Fruit fly (Drosophila melanogaster) whole organism, wandering third instar larva: ENCODE data around the gene PIG-L.

Experiments used
- Abd-B ChIP-seq: fragments of >200 bp; optimal IDR thresholded peaks from 2 replicates; lab custom pipeline; 2017; ENCODE audit warnings: missing biosample characterization, missing genetic modification characterization
- CG32264 ChIP-seq: fragments of 200-800 bp; sonication (Bioruptor generic); optimal IDR thresholded peaks from 2 replicates; lab custom pipeline; 2016; ENCODE audit warnings: missing biosample characterization, missing genetic modification characterization
- CG9705 ChIP-seq: fragments of 200-800 bp; sonication (Bioruptor generic); optimal IDR thresholded peaks from 2 replicates; lab custom pipeline; 2018; ENCODE audit warnings: missing biosample characterization, mild to moderate bottlenecking, missing genetic modification characterization
- CrebA ChIP-seq: fragments of 200-800 bp; sonication (Bioruptor generic); optimal IDR thresholded peaks from 2 replicates; lab custom pipeline; 2016; ENCODE audit warnings: missing biosample characterization, mild to moderate bottlenecking, missing genetic modification characterization, borderline replicate concordance
- Dfd ChIP-seq: fragments of >200 bp; optimal IDR thresholded peaks from 2 replicates; lab custom pipeline; 2017; ENCODE audit warnings: missing biosample characterization, missing genetic modification characterization
- Dif ChIP-seq: fragments of 200-275, 200-300 bp; sonication (Bioruptor generic); optimal IDR thresholded peaks from 2 replicates; lab custom pipeline; 2018; ENCODE audit warnings: missing biosample characterization, missing genetic modification characterization; ENCODE audit not compliant: partially characterized antibody
- GATAd ChIP-seq: sonication (Bioruptor generic); optimal IDR thresholded peaks from 2 replicates; lab custom pipeline; 2016; ENCODE audit warnings: missing biosample characterization, missing genetic modification characterization
- HLH106 ChIP-seq: fragments of 200-800 bp; optimal IDR thresholded peaks from 3 replicates; lab custom pipeline; 2019; ENCODE audit warnings: missing biosample characterization, mild to moderate bottlenecking, missing genetic modification characterization, moderate library complexity
- Hnf4 ChIP-seq: fragments of 200-800 bp; sonication (Bioruptor generic); optimal IDR thresholded peaks from 2 replicates; lab custom pipeline; 2016; ENCODE audit warnings: missing biosample characterization, mild to moderate bottlenecking, missing genetic modification characterization
- Hr78 ChIP-seq: fragments of >200 bp; optimal IDR thresholded peaks from 2 replicates; lab custom pipeline; 2017; ENCODE audit warnings: missing biosample characterization, missing genetic modification characterization
- Hr83 ChIP-seq: fragments of 200-300 bp; sonication (Bioruptor generic); optimal IDR thresholded peaks from 2 replicates; lab custom pipeline; 2016; ENCODE audit warnings: missing biosample characterization, mild to moderate bottlenecking, missing genetic modification characterization, moderate library complexity; ENCODE audit not compliant: poor library complexity, severe bottlenecking
- Jra ChIP-seq: sonication (Bioruptor generic); optimal IDR thresholded peaks from 2 replicates; lab custom pipeline; 2016; ENCODE audit warnings: missing biosample characterization, missing genetic modification characterization
- Mio ChIP-seq: sonication (Bioruptor generic); optimal IDR thresholded peaks from 2 replicates; lab custom pipeline; 2016; ENCODE audit warnings: missing biosample characterization, missing genetic modification characterization
- Myc ChIP-seq: fragments of >200 bp; optimal IDR thresholded peaks from 2 replicates; lab custom pipeline; 2017
- N ChIP-seq: fragments of >200 bp; optimal IDR thresholded peaks from 2 replicates; lab custom pipeline; 2018; ENCODE audit warnings: missing biosample characterization, missing external identifiers, missing genetic modification characterization
- OdsH ChIP-seq: fragments of 200-800 bp; sonication (Bioruptor generic); optimal IDR thresholded peaks from 2 replicates; lab custom pipeline; 2016; ENCODE audit warnings: missing biosample characterization, mild to moderate bottlenecking, missing genetic modification characterization
- Rel ChIP-seq, 2 experiments: fragments of 200-800 bp; sonication (Bioruptor generic) in 1 of 2; optimal IDR thresholded peaks; 2 replicates in 1 of 2; 3 replicates in 1 of 2; lab custom pipeline; 2016 to 2019; ENCODE audit warnings: mild to moderate bottlenecking in 2 of 2, missing biosample characterization in 2 of 2, missing genetic modification characterization in 2 of 2, moderate library complexity in 1 of 2
- Sp1 ChIP-seq: fragments of 200-800 bp; sonication (Bioruptor generic); optimal IDR thresholded peaks from 3 replicates; lab custom pipeline; 2019; ENCODE audit warnings: missing biosample characterization, mild to moderate bottlenecking, missing genetic modification characterization, moderate library complexity
- Vsx2 ChIP-seq: fragments of 200-300, 225-300 bp; sonication (Bioruptor generic); optimal IDR thresholded peaks from 2 replicates; lab custom pipeline; 2018; ENCODE audit warnings: missing biosample characterization, missing genetic modification characterization; ENCODE audit not compliant: partially characterized antibody
- br ChIP-seq: fragments of 200-800 bp; sonication (Bioruptor generic); optimal IDR thresholded peaks from 2 replicates; lab custom pipeline; 2016; ENCODE audit warnings: missing biosample characterization, missing genetic modification characterization
- brk ChIP-seq: fragments of 200-800 bp; sonication (Bioruptor generic); optimal IDR thresholded peaks from 2 replicates; lab custom pipeline; 2016; ENCODE audit warnings: missing biosample characterization, mild to moderate bottlenecking, missing genetic modification characterization
- dl ChIP-seq, 2 experiments: fragments of 175-275, 200-275 bp in 1 of 2; fragments of 200-275 bp in 1 of 2; sonication (Bioruptor generic); optimal IDR thresholded peaks; lab custom pipeline; 2018; ENCODE audit warnings: mild to moderate bottlenecking in 2 of 2, missing biosample characterization in 2 of 2, missing genetic modification characterization in 2 of 2, moderate library complexity in 2 of 2; ENCODE audit not compliant: partially characterized antibody in 2 of 2, insufficient read depth in 1 of 2
- dmrt93B ChIP-seq: fragments of 200-800 bp; sonication (Bioruptor generic); optimal IDR thresholded peaks from 2 replicates; lab custom pipeline; 2018; ENCODE audit warnings: missing biosample characterization, mild to moderate bottlenecking, missing genetic modification characterization
- dsf ChIP-seq: sonication (Bioruptor generic); optimal IDR thresholded peaks from 2 replicates; lab custom pipeline; 2016; ENCODE audit warnings: missing biosample characterization, missing genetic modification characterization, borderline replicate concordance
- ey ChIP-seq: fragments of 200-800 bp; sonication (Bioruptor generic); optimal IDR thresholded peaks from 2 replicates; lab custom pipeline; 2016; ENCODE audit warnings: missing biosample characterization, missing genetic modification characterization
- foxo ChIP-seq, 2 experiments: fragments of 200-800 bp; sonication (Bioruptor generic); optimal IDR thresholded peaks; 2 replicates in 1 of 2; 3 replicates in 1 of 2; lab custom pipeline; 2016 to 2017; ENCODE audit warnings: missing biosample characterization in 2 of 2, missing genetic modification characterization in 2 of 2
- fru ChIP-seq: fragments of 200-800 bp; sonication (Bioruptor generic); optimal IDR thresholded peaks from 3 replicates; lab custom pipeline; 2016; ENCODE audit warnings: missing biosample characterization, mild to moderate bottlenecking, missing genetic modification characterization
- h ChIP-seq: fragments of 200-800 bp; sonication (Bioruptor generic); optimal IDR thresholded peaks from 3 replicates; lab custom pipeline; 2016; ENCODE audit warnings: missing biosample characterization, mild to moderate bottlenecking, missing genetic modification characterization
- jim ChIP-seq: fragments of 175-275, 200-325 bp; sonication (Bioruptor generic); optimal IDR thresholded peaks from 2 replicates; lab custom pipeline; 2016; ENCODE audit warnings: missing biosample characterization, mild to moderate bottlenecking, missing genetic modification characterization
- lola ChIP-seq: fragments of >200 bp; optimal IDR thresholded peaks from 2 replicates; lab custom pipeline; 2017; ENCODE audit warnings: missing biosample characterization, missing genetic modification characterization
- pan ChIP-seq: fragments of >200 bp; optimal IDR thresholded peaks from 2 replicates; lab custom pipeline; 2017
- psq ChIP-seq: fragments of 200-800 bp; sonication (Bioruptor generic); optimal IDR thresholded peaks from 3 replicates; lab custom pipeline; 2017; ENCODE audit warnings: missing biosample characterization, mild to moderate bottlenecking, missing genetic modification characterization, moderate library complexity
- rgr ChIP-seq: fragments of 200-800 bp; sonication (Bioruptor generic); optimal IDR thresholded peaks from 3 replicates; lab custom pipeline; 2016; ENCODE audit warnings: missing biosample characterization, mild to moderate bottlenecking, missing genetic modification characterization
- sage ChIP-seq: fragments of 200-800 bp; sonication (Bioruptor generic); optimal IDR thresholded peaks from 2 replicates; lab custom pipeline; 2016; ENCODE audit warnings: missing biosample characterization, mild to moderate bottlenecking, missing genetic modification characterization
- sv ChIP-seq: fragments of 200-800 bp; sonication (Bioruptor generic); optimal IDR thresholded peaks from 3 replicates; lab custom pipeline; 2016; ENCODE audit warnings: missing biosample characterization, missing genetic modification characterization
- tai ChIP-seq: sonication (Bioruptor generic); optimal IDR thresholded peaks from 2 replicates; lab custom pipeline; 2016; ENCODE audit warnings: missing biosample characterization, missing genetic modification characterization
- usp ChIP-seq: fragments of >200 bp; optimal IDR thresholded peaks from 2 replicates; lab custom pipeline; 2017; ENCODE audit warnings: missing biosample characterization, missing genetic modification characterization
- woc ChIP-seq: sonication (Bioruptor generic); optimal IDR thresholded peaks from 2 replicates; lab custom pipeline; 2016; ENCODE audit warnings: missing biosample characterization, mild to moderate bottlenecking, missing genetic modification characterization

Gene PIG-L

dm6 chr3R:20042457-20042856 lies 21.3 kb upstream of the PIG-L start, which contains the start of the genes CG33934 and Indy-2:
CG33934 (plus strand) TSS chr3R:20042757.
Indy-2 (plus strand) TSS chr3R:20042757.
- no peak for TF ChIP-seq Hnf4 (GFP tag; lab: Kevin White, UChicago)
- no peak for TF ChIP-seq br (GFP tag; lab: Kevin White, UChicago)
- no peak for TF ChIP-seq CG32264
- TF ChIP-seq sage (GFP tag; lab: Kevin White, UChicago) = no peak
- TF ChIP-seq h (GFP tag; lab: Kevin White, UChicago) = no peak
- no peak for TF ChIP-seq tai (GFP tag; lab: Kevin White, UChicago)
- TF ChIP-seq dl (GFP tag; optimal IDR thresholded peaks at IDR 0.05; lab: Kevin White, UChicago; ENCODE audit: insufficient read depth in 1 of 2, partially characterized antibody in 2 of 2) = no peak
- TF ChIP-seq CrebA = no peak

dm6 chr3R:20035887-20036286 lies 14.7 kb upstream of the PIG-L start, which contains the start of gene Regnase-1:
Regnase-1 (minus strand) TSS chr3R:20036056.
- peak; percentile 87 for TF ChIP-seq h (GFP tag; lab: Kevin White, UChicago)
- TF ChIP-seq jim = no peak
- peak; percentile 84 for TF ChIP-seq OdsH
- TF ChIP-seq dl (GFP tag; optimal IDR thresholded peaks at IDR 0.05; lab: Kevin White, UChicago; ENCODE audit: insufficient read depth in 1 of 2, partially characterized antibody in 2 of 2) = no peak
- peak; percentile 57 for TF ChIP-seq ey (GFP tag; lab: Kevin White, UChicago)
- TF ChIP-seq pan (lab: Kevin White, UChicago) = no peak
- TF ChIP-seq sage (GFP tag; lab: Kevin White, UChicago) = no peak
- TF ChIP-seq dmrt93B (GFP tag; lab: Kevin White, UChicago) = peak; percentile 88
- TF ChIP-seq rgr (GFP tag; lab: Kevin White, UChicago) = peak; percentile 93
- TF ChIP-seq usp (GFP tag; lab: Kevin White, UChicago) = no peak
- TF ChIP-seq HLH106 (tag; lab: Kevin White, UChicago) = peak; percentile 81
- no peak for TF ChIP-seq lola
- no peak for TF ChIP-seq Rel (GFP tag; optimal IDR thresholded peaks at IDR 0.05; lab: Kevin White, UChicago)
- TF ChIP-seq Rel (tag; optimal IDR thresholded peaks at IDR 0.05; lab: Kevin White, UChicago) = no peak
- no peak for TF ChIP-seq N (GFP tag; lab: Kevin White, UChicago)
- no peak for TF ChIP-seq CrebA
- TF ChIP-seq CG32264 = no peak
- peak; percentile 82 for TF ChIP-seq fru (GFP tag; lab: Kevin White, UChicago)
- TF ChIP-seq Vsx2 (GFP tag; lab: Kevin White, UChicago) = no peak
- TF ChIP-seq Sp1 (GFP tag; lab: Kevin White, UChicago) = peak; percentile 84
- TF ChIP-seq Myc (lab: Kevin White, UChicago) = peak; percentile 4
- TF ChIP-seq tai (GFP tag; lab: Kevin White, UChicago) = no peak
- TF ChIP-seq brk (GFP tag; lab: Kevin White, UChicago) = no peak
- TF ChIP-seq psq (GFP tag; lab: Kevin White, UChicago) = peak; percentile 59
- no peak for TF ChIP-seq Dfd (GFP tag; lab: Kevin White, UChicago)
- peak; percentile 23 for TF ChIP-seq woc (GFP tag; lab: Kevin White, UChicago)
- TF ChIP-seq br (GFP tag; lab: Kevin White, UChicago) = peak; percentile 79
- peak; percentile 83 for TF ChIP-seq sv
- TF ChIP-seq Hnf4 (GFP tag; lab: Kevin White, UChicago) = no peak
- peak; percentile 95 for TF ChIP-seq Hr83 (GFP tag; lab: Kevin White, UChicago)
- TF ChIP-seq Dif (GFP tag; lab: Kevin White, UChicago) = no peak
- TF ChIP-seq dsf (GFP tag; lab: Kevin White, UChicago) = peak; percentile 21
- TF ChIP-seq CG9705 (GFP tag; lab: Kevin White, UChicago) = peak; percentile 90
- TF ChIP-seq Abd-B (GFP tag; lab: Kevin White, UChicago) = no peak
- TF ChIP-seq Hr78 = no peak
- TF ChIP-seq Jra (GFP tag; lab: Kevin White, UChicago) = peak; percentile 72
- TF ChIP-seq Mio = peak; percentile 58
- TF ChIP-seq foxo (GFP tag; optimal IDR thresholded peaks at IDR 0.05; lab: Kevin White, UChicago) = peak in 1 of 2 experiments; percentile 80
- no peak for TF ChIP-seq GATAd (GFP tag; lab: Kevin White, UChicago)
